Worm (Caenorhabditis elegans): ENCODE data around the gene ZK686.6.
"Not testable (repeated sequence)": the region's sequence is repeated elsewhere in the genome, so short reads cannot be mapped to it uniquely, and the experiment has no call there.

ZK686.6 gene

ce11 chrIII:7779313-7779712, 6.5 kb upstream of the ZK686.6 start:
- TF ChIP-seq lsy-2 (tag; optimal IDR thresholded peaks at IDR 0.05) (peak in 1 of 2 experiments; percentile 62), mab-5 (tag; optimal IDR thresholded peaks at IDR 0.05) (no peak)

- no peak for TF ChIP-seq elt-3 (tag; optimal IDR thresholded peaks at IDR 0.05)
- no peak for TF ChIP-seq ztf-11 (tag; optimal IDR thresholded peaks at IDR 0.05)
- TF ChIP-seq sem-4 (tag; optimal IDR thresholded peaks at IDR 0.05), result no peak
- peak; percentile 14 for TF ChIP-seq F13H6.1 (tag; optimal IDR thresholded peaks at IDR 0.05)
- no peak for TF ChIP-seq nhr-129 (tag; optimal IDR thresholded peaks at IDR 0.05)
- TF ChIP-seq unc-55 (GFP tag; optimal IDR thresholded peaks at IDR 0.05), result no peak
- no peak for TF ChIP-seq ztf-1 (GFP tag; conservative IDR thresholded peaks at IDR 0.05)
- no peak for TF ChIP-seq snpc-4 (tag; optimal IDR thresholded peaks at IDR 0.05)
- no peak for TF ChIP-seq sma-9 (GFP tag; optimal IDR thresholded peaks at IDR 0.05)
- TF ChIP-seq sma-9 (tag; optimal IDR thresholded peaks at IDR 0.05), result no peak
- peak; percentile 89 for TF ChIP-seq mab-5 (tag; optimal IDR thresholded peaks at IDR 0.05)
- no peak for TF ChIP-seq aly-2 (tag; optimal IDR thresholded peaks at IDR 0.05)
- no peak for TF ChIP-seq zag-1 (tag; optimal IDR thresholded peaks at IDR 0.05)
- TF ChIP-seq blmp-1 (tag; optimal IDR thresholded peaks at IDR 0.05; ENCODE audit: insufficient read depth), result no peak
- no peak for TF ChIP-seq crh-2 (tag; optimal IDR thresholded peaks at IDR 0.05)
- TF ChIP-seq lsy-2 (tag; optimal IDR thresholded peaks at IDR 0.05), result peak in 1 of 2 experiments; percentile 91
These were observed 5.7 kb upstream of the ZK686.6 start for ce11 chrIII:7778530-7778929.

- TF ChIP-seq nhr-77 (tag; optimal IDR thresholded peaks at IDR 0.05) (no peak), blmp-1 (tag; optimal IDR thresholded peaks at IDR 0.05; ENCODE audit: insufficient read depth) (no peak), ztf-11 (tag; optimal IDR thresholded peaks at IDR 0.05) (no peak), ceh-82 (tag; optimal IDR thresholded peaks at IDR 0.05) (no peak), mdl-1 (tag; optimal IDR thresholded peaks at IDR 0.05) (no peak), lsy-2 (tag; optimal IDR thresholded peaks at IDR 0.05) (no peak), lin-13 (GFP tag; optimal IDR thresholded peaks at IDR 0.05) (no peak), gmeb-1 (tag; optimal IDR thresholded peaks at IDR 0.05) (no peak), ztf-4 (tag; optimal IDR thresholded peaks at IDR 0.05) (no peak), lin-11 (tag; optimal IDR thresholded peaks at IDR 0.05) (no peak)
These were observed 3.2 kb upstream of the ZK686.6 start, which contains the start of gene bath-15 for ce11 chrIII:7775983-7776440. Gene bath-15, minus strand, starts transcription at chrIII:7776033.

ce11 chrIII:7773791-7774190, 990 bp upstream of the ZK686.6 start:
- TF ChIP-seq ama-1 (optimal IDR thresholded peaks at IDR 0.05) (no peak), gmeb-1 (tag; optimal IDR thresholded peaks at IDR 0.05) (no peak), egl-27 (tag; optimal IDR thresholded peaks at IDR 0.05) (no peak), sma-3 (GFP tag; optimal IDR thresholded peaks at IDR 0.05) (no peak), lin-39 (tag; optimal IDR thresholded peaks at IDR 0.05) (no peak)

ce11 chrIII:7770986-7771385, 1.8 kb downstream of the ZK686.6 start:
- TF ChIP-seq nhr-25 (tag; optimal IDR thresholded peaks at IDR 0.05), result peak; percentile 18
- peak; percentile 84 for TF ChIP-seq mab-5 (tag; optimal IDR thresholded peaks at IDR 0.05)
- TF ChIP-seq unc-55 (GFP tag; optimal IDR thresholded peaks at IDR 0.05), result peak; percentile 64
- TF ChIP-seq gmeb-1 (tag; optimal IDR thresholded peaks at IDR 0.05), result peak; percentile 67
- TF ChIP-seq blmp-1 (tag; optimal IDR thresholded peaks at IDR 0.05; ENCODE audit: insufficient read depth), result peak; percentile 13
- TF ChIP-seq F13H6.1 (tag; optimal IDR thresholded peaks at IDR 0.05), result peak; percentile 45
- peak; percentile 37 for TF ChIP-seq lin-13 (GFP tag; optimal IDR thresholded peaks at IDR 0.05)
- TF ChIP-seq sma-3 (GFP tag; optimal IDR thresholded peaks at IDR 0.05), result peak; percentile 40
- peak; percentile 72 to 84 for TF ChIP-seq lsy-2 (tag; optimal IDR thresholded peaks at IDR 0.05)
- TF ChIP-seq crh-2 (tag; optimal IDR thresholded peaks at IDR 0.05), result peak; percentile 19
- TF ChIP-seq sma-9 (GFP tag; optimal IDR thresholded peaks at IDR 0.05), result peak; percentile 6
- not testable (repeated sequence) for TF ChIP-seq sma-9 (tag; optimal IDR thresholded peaks at IDR 0.05)
- TF ChIP-seq lin-11 (tag; optimal IDR thresholded peaks at IDR 0.05), result peak; percentile 5
- TF ChIP-seq C34F6.9 (tag; optimal IDR thresholded peaks at IDR 0.05), result peak; percentile 58

- TF ChIP-seq ceh-16 (tag; optimal IDR thresholded peaks at IDR 0.05) (no peak), unc-62 (GFP tag; optimal IDR thresholded peaks at IDR 0.05) (no peak), sma-3 (GFP tag; optimal IDR thresholded peaks at IDR 0.05) (no peak), nhr-23 (tag; optimal IDR thresholded peaks at IDR 0.05) (no peak), lin-13 (GFP tag; optimal IDR thresholded peaks at IDR 0.05) (peak; percentile 12), lsy-2 (tag; optimal IDR thresholded peaks at IDR 0.05) (peak; percentile 58 to 96), dmd-4 (tag; optimal IDR thresholded peaks at IDR 0.05) (no peak), crh-2 (tag; optimal IDR thresholded peaks at IDR 0.05) (peak; percentile 68), nhr-25 (tag; optimal IDR thresholded peaks at IDR 0.05) (no peak), mbf-1 (tag; optimal IDR thresholded peaks at IDR 0.05) (no peak), unc-55 (GFP tag; optimal IDR thresholded peaks at IDR 0.05) (peak; percentile 38), Y55F3AM.14 (GFP tag; optimal IDR thresholded peaks at IDR 0.05) (no peak), skn-1 (tag; optimal IDR thresholded peaks at IDR 0.05) (no peak), mab-5 (tag; optimal IDR thresholded peaks at IDR 0.05) (no peak), ztf-1 (GFP tag; conservative IDR thresholded peaks at IDR 0.05) (no peak), nhr-77 (tag; optimal IDR thresholded peaks at IDR 0.05) (no peak), mdl-1 (tag; optimal IDR thresholded peaks at IDR 0.05) (no peak), nhr-12 (tag; optimal IDR thresholded peaks at IDR 0.05) (no peak), nhr-6 (tag; optimal IDR thresholded peaks at IDR 0.05) (no peak), C34F6.9 (tag; optimal IDR thresholded peaks at IDR 0.05) (peak; percentile 45), nhr-129 (tag; optimal IDR thresholded peaks at IDR 0.05) (peak; percentile 43), R02D3.7 (tag; optimal IDR thresholded peaks at IDR 0.05) (no peak), peb-1 (tag; optimal IDR thresholded peaks at IDR 0.05) (no peak), nhr-237 (tag; optimal IDR thresholded peaks at IDR 0.05) (no peak)
These were observed 2.8 kb downstream of the ZK686.6 start, which contains the start of gene snu-23 for ce11 chrIII:7769965-7770364. Gene snu-23, minus strand, starts transcription at chrIII:7770120.
